Worm (Caenorhabditis elegans): ENCODE data around the gene emc-3.
A peak's percentile ranks its signal among the peaks of the same experiment; 100 is the strongest.
"Not testable (repeated sequence)": the region's sequence is repeated elsewhere in the genome, so short reads cannot be mapped to it uniquely, and the experiment has no call there.

DNA sequence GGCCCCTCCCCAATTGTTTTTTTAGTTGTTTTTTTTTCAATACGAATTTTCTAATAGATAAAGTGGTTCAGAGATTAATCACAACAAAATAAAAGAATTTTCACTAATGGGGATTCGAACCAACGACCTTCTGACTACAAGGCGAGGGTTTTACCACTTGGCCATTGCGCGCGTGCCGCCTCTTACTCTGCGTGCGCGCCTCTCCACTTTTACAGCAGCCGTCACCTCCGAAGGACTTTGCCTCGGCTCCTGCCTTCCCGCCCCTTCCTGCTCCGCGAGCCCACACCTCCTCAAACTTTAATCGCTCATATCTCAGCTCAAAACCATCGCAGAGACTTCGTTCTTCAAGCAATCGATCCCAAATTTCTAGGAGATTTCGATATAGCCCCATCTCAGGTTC lies 48.4 kb upstream of the emc-3 start:
- TF ChIP-seq zag-1 (tag; optimal IDR thresholded peaks at IDR 0.05); nhr-11 (tag; optimal IDR thresholded peaks at IDR 0.05); nhr-85 (tag); nhr-77 (tag; optimal IDR thresholded peaks at IDR 0.05); nhr-84 (tag; optimal IDR thresholded peaks at IDR 0.05); nhr-28 (tag; optimal IDR thresholded peaks at IDR 0.05); mdl-1 (tag; optimal IDR thresholded peaks at IDR 0.05); skn-1 (tag; optimal IDR thresholded peaks at IDR 0.05); sox-4 (tag; optimal IDR thresholded peaks at IDR 0.05): not testable (repeated sequence)
- TF ChIP-seq snpc-4 (tag; optimal IDR thresholded peaks at IDR 0.05) (peak; percentile 50), grh-1 (GFP tag; IDR thresholded peaks at IDR 0.05) (0 out of 2 replicates have a peak, but pooled peaks have one; percentile 26)

Measured in whole organism, L1 larva.